Worm (Caenorhabditis elegans) whole organism, late embryonic: ENCODE results near the gene col-91.
A peak's percentile ranks its signal among the peaks of the same experiment; 100 is the strongest.

Source experiments
- C08G9.2 ChIP-seq: sonication (generic microtip); optimal IDR thresholded peaks from 2 replicates; lab custom pipeline; 2016; ENCODE audit warnings: mild to moderate bottlenecking, missing genetic modification characterization, moderate library complexity, missing compliant biosample characterization
- F13H6.1 ChIP-seq: sonication (generic microtip); optimal IDR thresholded peaks from 2 replicates; lab custom pipeline; 2016; ENCODE audit warnings: missing genetic modification characterization, missing compliant biosample characterization
- Y22D7AL.16 ChIP-seq: sonication (generic microtip); optimal IDR thresholded peaks from 2 replicates; lab custom pipeline; 2016; ENCODE audit warnings: missing genetic modification characterization, missing compliant biosample characterization
- ceh-14 ChIP-seq: sonication (generic microtip); optimal IDR thresholded peaks from 2 replicates; lab custom pipeline; 2016; ENCODE audit warnings: missing genotype, missing genetic modification characterization, missing compliant biosample characterization
- ceh-18 ChIP-seq: sonication (generic microtip); optimal IDR thresholded peaks from 2 replicates; lab custom pipeline; 2016; ENCODE audit warnings: missing genetic modification characterization, missing compliant biosample characterization
- ceh-19 ChIP-seq: fragments of 200-800 bp; sonication (Bioruptor generic); optimal IDR thresholded peaks from 2 replicates; lab custom pipeline; 2018; ENCODE audit warnings: mild to moderate bottlenecking, missing genetic modification characterization, missing compliant biosample characterization
- ceh-2 ChIP-seq: sonication (generic microtip); optimal IDR thresholded peaks from 2 replicates; lab custom pipeline; 2016; ENCODE audit warnings: missing genotype, missing genetic modification characterization, missing compliant biosample characterization
- ceh-22 ChIP-seq: sonication (generic microtip); optimal IDR thresholded peaks from 2 replicates; lab custom pipeline; 2017; ENCODE audit warnings: missing biosample characterization, missing genetic modification characterization
- ceh-24 ChIP-seq: sonication (generic microtip); optimal IDR thresholded peaks from 2 replicates; lab custom pipeline; 2016; ENCODE audit warnings: mild to moderate bottlenecking, missing genetic modification characterization, missing compliant biosample characterization
- ceh-30 ChIP-seq: fragments of 150-350 bp; optimal IDR thresholded peaks from 2 replicates; lab custom pipeline; 2014; ENCODE audit warnings: missing biosample characterization, missing genetic modification characterization
- ceh-48 ChIP-seq: sonication (generic microtip); optimal IDR thresholded peaks from 2 replicates; lab custom pipeline; 2016; ENCODE audit warnings: missing genetic modification characterization, inconsistent platforms, missing compliant biosample characterization
- ceh-9 ChIP-seq: sonication (generic microtip); optimal IDR thresholded peaks from 2 replicates; lab custom pipeline; 2016; ENCODE audit warnings: mild to moderate bottlenecking, missing genetic modification characterization, inconsistent platforms, missing compliant biosample characterization
- che-1 ChIP-seq: sonication (generic microtip); optimal IDR thresholded peaks from 2 replicates; lab custom pipeline; 2016; ENCODE audit warnings: mild to moderate bottlenecking, missing genetic modification characterization, missing compliant biosample characterization
- dmd-4 ChIP-seq: sonication (generic microtip); optimal IDR thresholded peaks from 2 replicates; lab custom pipeline; 2016; ENCODE audit warnings: borderline replicate concordance, missing genetic modification characterization, missing compliant biosample characterization
- dve-1 ChIP-seq: sonication (generic microtip); optimal IDR thresholded peaks from 2 replicates; lab custom pipeline; 2017; ENCODE audit warnings: antibody characterized with exemption, mild to moderate bottlenecking, missing genetic modification characterization, missing compliant biosample characterization
- eyg-1 ChIP-seq: sonication (generic microtip); optimal IDR thresholded peaks from 2 replicates; lab custom pipeline; 2016; ENCODE audit warnings: missing genotype, missing genetic modification characterization, missing compliant biosample characterization
- fax-1 ChIP-seq: sonication (generic microtip); optimal IDR thresholded peaks from 2 replicates; lab custom pipeline; 2016; ENCODE audit warnings: missing genotype, missing genetic modification characterization, missing compliant biosample characterization
- fkh-10 ChIP-seq: fragments of 150-350 bp; optimal IDR thresholded peaks from 2 replicates; lab custom pipeline; 2014; ENCODE audit warnings: missing biosample characterization, missing genetic modification reagents, missing genetic modification characterization
- gmeb-2 ChIP-seq: sonication (generic microtip); optimal IDR thresholded peaks from 2 replicates; lab custom pipeline; 2016; ENCODE audit warnings: missing genetic modification characterization, inconsistent platforms, missing compliant biosample characterization
- hlh-30 ChIP-seq: sonication (generic microtip); optimal IDR thresholded peaks from 2 replicates; lab custom pipeline; 2017; ENCODE audit warnings: antibody characterized with exemption, missing genetic modification characterization, missing compliant biosample characterization; ENCODE audit not compliant: insufficient read depth
- hlh-6 ChIP-seq: sonication (generic microtip); optimal IDR thresholded peaks from 2 replicates; lab custom pipeline; 2016; ENCODE audit warnings: missing genotype, missing genetic modification characterization, missing compliant biosample characterization
- hlh-8 ChIP-seq: sonication (generic microtip); optimal IDR thresholded peaks from 2 replicates; lab custom pipeline; 2016; ENCODE audit warnings: missing genotype, missing genetic modification characterization, missing compliant biosample characterization
- lim-6 ChIP-seq: sonication (generic microtip); optimal IDR thresholded peaks from 2 replicates; lab custom pipeline; 2016; ENCODE audit warnings: missing genetic modification characterization, missing compliant biosample characterization
- lin-11 ChIP-seq: fragments of 200-800 bp; sonication (Bioruptor generic); optimal IDR thresholded peaks from 2 replicates; lab custom pipeline; 2018; ENCODE audit warnings: mild to moderate bottlenecking, missing genetic modification characterization, missing compliant biosample characterization
- nfya-1 ChIP-seq: sonication (generic microtip); optimal IDR thresholded peaks from 2 replicates; lab custom pipeline; 2017; ENCODE audit warnings: missing genetic modification characterization, mild to moderate bottlenecking, missing compliant biosample characterization, antibody characterized with exemption, moderate library complexity
- nhr-11 ChIP-seq: fragments of 150-350 bp; optimal IDR thresholded peaks from 2 replicates; lab custom pipeline; 2014; ENCODE audit warnings: missing biosample characterization, missing genetic modification characterization
- nhr-232 ChIP-seq: sonication (generic microtip); optimal IDR thresholded peaks from 2 replicates; lab custom pipeline; 2016; ENCODE audit warnings: missing genetic modification characterization, missing compliant biosample characterization
- pag-3 ChIP-seq: sonication (generic microtip); optimal IDR thresholded peaks from 2 replicates; lab custom pipeline; 2016; ENCODE audit warnings: missing compliant biosample characterization, missing genetic modification characterization, borderline replicate concordance
- pat-9 ChIP-seq: fragments of 200-800 bp; sonication (Bioruptor generic); optimal IDR thresholded peaks from 2 replicates; lab custom pipeline; 2018; ENCODE audit warnings: mild to moderate bottlenecking, missing genetic modification characterization, moderate library complexity, missing compliant biosample characterization
- pax-1 ChIP-seq: fragments of 150-350 bp; optimal IDR thresholded peaks from 2 replicates; lab custom pipeline; 2014; ENCODE audit warnings: missing biosample characterization, missing genetic modification characterization
- pha-4 ChIP-seq: fragments of 150-350 bp; optimal IDR thresholded peaks from 2 replicates; lab custom pipeline; 2018; ENCODE audit warnings: missing biosample characterization, missing genetic modification reagents, missing genetic modification characterization
- pros-1 ChIP-seq: fragments of 150-350 bp; optimal IDR thresholded peaks from 2 replicates; lab custom pipeline; 2014; ENCODE audit warnings: missing biosample characterization, missing genetic modification reagents, missing genetic modification characterization
- ref-2 ChIP-seq: sonication (generic microtip); optimal IDR thresholded peaks from 2 replicates; lab custom pipeline; 2016; ENCODE audit warnings: missing genetic modification characterization, missing compliant biosample characterization
- rnt-1 ChIP-seq: sonication (generic microtip); optimal IDR thresholded peaks from 2 replicates; lab custom pipeline; 2016; ENCODE audit warnings: missing genetic modification characterization, missing compliant biosample characterization
- sdc-2 ChIP-seq: sonication (generic microtip); optimal IDR thresholded peaks from 2 replicates; lab custom pipeline; 2016; ENCODE audit warnings: missing genotype, missing genetic modification characterization, missing compliant biosample characterization
- sox-2 ChIP-seq: fragments of 200-800 bp; sonication (Bioruptor generic); IDR thresholded peaks from 2 replicates; pipeline ENCODE4 v1.3.6; 2022; ENCODE audit warnings: missing genetic modification reagents, missing genetic modification characterization, missing compliant biosample characterization
- sox-4 ChIP-seq: sonication (generic microtip); optimal IDR thresholded peaks from 2 replicates; lab custom pipeline; 2017; ENCODE audit warnings: mild to moderate bottlenecking, missing genetic modification characterization, inconsistent platforms, missing compliant biosample characterization
- syd-9 ChIP-seq: sonication (generic microtip); optimal IDR thresholded peaks from 2 replicates; lab custom pipeline; 2016; ENCODE audit warnings: mild to moderate bottlenecking, missing genetic modification characterization, moderate library complexity, missing compliant biosample characterization
- tbx-2 ChIP-seq: sonication (generic microtip); optimal IDR thresholded peaks from 2 replicates; lab custom pipeline; 2016; ENCODE audit warnings: missing genetic modification characterization, missing compliant biosample characterization
- ttx-3 ChIP-seq: sonication (generic microtip); optimal IDR thresholded peaks from 2 replicates; lab custom pipeline; 2016; ENCODE audit warnings: missing genetic modification reagents, missing genetic modification characterization, missing compliant biosample characterization

The col-91 gene

ce11 chrIII:8247051-8247450 lies 16.4 kb downstream of the col-91 start, which contains the start of gene C02F5.13:
C02F5.13 (plus strand) TSS chrIII:8247351.
- TF ChIP-seq eyg-1 (tag; lab: Kevin White, UChicago): no peak
- no peak for TF ChIP-seq sdc-2 (tag; lab: Kevin White, UChicago)
- no peak for TF ChIP-seq sox-4 (tag; lab: Kevin White, UChicago)

- no peak for TF ChIP-seq pat-9 (tag; lab: Kevin White, UChicago)
- no peak for TF ChIP-seq fax-1 (tag; lab: Kevin White, UChicago)
- no peak for TF ChIP-seq nhr-11
- TF ChIP-seq nfya-1 (tag; lab: Kevin White, UChicago): no peak
- TF ChIP-seq sox-4 (tag; lab: Kevin White, UChicago): no peak
- TF ChIP-seq ceh-2 (tag; lab: Kevin White, UChicago): no peak
- TF ChIP-seq fkh-10 (GFP tag; lab: Kevin White, UChicago): no peak
- TF ChIP-seq ceh-18 (tag; lab: Kevin White, UChicago): no peak
- no peak for TF ChIP-seq ttx-3 (tag; lab: Kevin White, UChicago)
- TF ChIP-seq C08G9.2: no peak
- no peak for TF ChIP-seq F13H6.1 (tag; lab: Kevin White, UChicago)
- no peak for TF ChIP-seq hlh-6 (tag; lab: Kevin White, UChicago)
- no peak for TF ChIP-seq ceh-22 (tag; lab: Kevin White, UChicago)
- no peak for TF ChIP-seq lin-11
- TF ChIP-seq pros-1 (tag; lab: Kevin White, UChicago): no peak
- TF ChIP-seq syd-9 (tag; lab: Kevin White, UChicago): no peak
- TF ChIP-seq dmd-4 (tag; lab: Kevin White, UChicago): no peak
Observed at ce11 chrIII:8245591-8245990, 17.9 kb downstream of the col-91 start, which contains the start of gene C02F5.3. C02F5.3 (plus strand) TSS chrIII:8245891.

- TF ChIP-seq dve-1 (tag; lab: Kevin White, UChicago) (no peak), ceh-22 (tag; lab: Kevin White, UChicago) (no peak), ceh-24 (no peak), pha-4 (no peak), ceh-19 (GFP tag; lab: Kevin White, UChicago) (no peak), sox-2 (GFP tag; lab: Robert Waterston, UW) (no peak), tbx-2 (tag; lab: Kevin White, UChicago) (no peak), pag-3 (tag; lab: Kevin White, UChicago) (no peak), pax-1 (tag; lab: Kevin White, UChicago) (no peak), che-1 (tag; lab: Kevin White, UChicago) (no peak), rnt-1 (tag; lab: Kevin White, UChicago) (no peak), ceh-48 (tag; lab: Kevin White, UChicago) (no peak), C08G9.2 (no peak), lim-6 (tag; lab: Kevin White, UChicago) (no peak), gmeb-2 (tag; lab: Kevin White, UChicago) (no peak), hlh-8 (tag; lab: Kevin White, UChicago) (no peak), sox-4 (tag; lab: Kevin White, UChicago) (no peak), ceh-9 (no peak), Y22D7AL.16 (tag; lab: Kevin White, UChicago) (no peak), ref-2 (tag; lab: Kevin White, UChicago) (no peak)
Observed at ce11 chrIII:8244052-8244451, 19.4 kb downstream of the col-91 start, which contains the start of the genes pbs-6 and cids-1. pbs-6 (minus strand) TSS chrIII:8244092. cids-1 (plus strand) TSS chrIII:8244445.

- no peak for TF ChIP-seq ceh-14
- TF ChIP-seq ceh-30 (tag; lab: Kevin White, UChicago): peak; percentile 100
- TF ChIP-seq nhr-232 (tag; lab: Kevin White, UChicago): peak; percentile 7
- peak; percentile 31 for TF ChIP-seq hlh-30 (tag; lab: Kevin White, UChicago)
Observed at ce11 chrIII:8242809-8243208, 20.7 kb downstream of the col-91 start, which contains the start of gene C02F5.12. C02F5.12 (minus strand) TSS chrIII:8243029.
